Fruit fly (Drosophila melanogaster) whole organism, pupa: ENCODE measurements around the gene NK7.1.

Source experiments
- CG13204 ChIP-seq: fragments of 200-800 bp; sonication (Bioruptor generic); optimal IDR thresholded peaks from 2 replicates; lab custom pipeline; 2018; ENCODE audit warnings: missing biosample characterization, mild to moderate bottlenecking, missing genetic modification characterization, moderate library complexity
- CG34367 ChIP-seq: fragments of 200-800 bp; sonication (Bioruptor generic); optimal IDR thresholded peaks from 2 replicates; lab custom pipeline; 2018; ENCODE audit warnings: missing biosample characterization, mild to moderate bottlenecking, missing genetic modification characterization
- CG8159 ChIP-seq: fragments of 200-800 bp; sonication (Bioruptor generic); optimal IDR thresholded peaks from 3 replicates; lab custom pipeline; 2018; ENCODE audit warnings: missing biosample characterization, mild to moderate bottlenecking, missing genetic modification characterization, moderate library complexity
- fd96Ca ChIP-seq: fragments of 200-800 bp; sonication (Bioruptor generic); IDR thresholded peaks from 3 replicates; pipeline ENCODE4 v1.3.6; 2022; ENCODE audit warnings: missing biosample characterization, missing genetic modification characterization

dm6 chr3R:14296700-14297099, 76.1 kb downstream of the NK7.1 start:
- no peak for TF ChIP-seq CG34367 (tag; lab: Kevin White, UChicago)
- TF ChIP-seq fd96Ca = no peak
- TF ChIP-seq CG8159 (tag; lab: Kevin White, UChicago) = no peak
- no peak for TF ChIP-seq CG13204
